Worm (Caenorhabditis elegans) whole organism, L1 larva: ENCODE data around the gene cyp-33C12.

Experiments used
- Y116A8C.19 ChIP-seq: sonication (generic microtip); optimal IDR thresholded peaks from 2 replicates; lab custom pipeline; 2016; ENCODE audit warnings: missing compliant biosample characterization, missing genetic modification characterization, borderline replicate concordance
- ceh-90 ChIP-seq: sonication (generic microtip); optimal IDR thresholded peaks from 2 replicates; lab custom pipeline; 2016; ENCODE audit warnings: missing genetic modification characterization, missing compliant biosample characterization
- fkh-4 ChIP-seq: sonication (generic microtip); optimal IDR thresholded peaks from 2 replicates; lab custom pipeline; 2016; ENCODE audit warnings: missing compliant biosample characterization, missing genetic modification characterization, borderline replicate concordance
- fkh-8 ChIP-seq: sonication (generic microtip); optimal IDR thresholded peaks from 2 replicates; lab custom pipeline; 2016; ENCODE audit warnings: mild to moderate bottlenecking, missing genetic modification characterization, missing compliant biosample characterization
- fos-1 ChIP-seq: fragments of 150-350 bp; optimal IDR thresholded peaks from 2 replicates; lab custom pipeline; 2014; ENCODE audit warnings: missing biosample characterization, missing genetic modification characterization
- mdl-1 ChIP-seq, 2 experiments: fragments of 150-350 bp; optimal IDR thresholded peaks; 2 replicates each; lab custom pipeline; 2014 to 2017; ENCODE audit warnings: missing biosample characterization in 2 of 2, missing genetic modification characterization in 2 of 2, inconsistent platforms in 1 of 2
- nhr-19 ChIP-seq: fragments of 200-800 bp; sonication (Bioruptor generic); conservative IDR thresholded peaks from 2 replicates; pipeline ENCODE4 v1.3.6; 2022; ENCODE audit warnings: missing genetic modification characterization, missing compliant biosample characterization
- nhr-237 ChIP-seq: fragments of 150-350 bp; optimal IDR thresholded peaks from 2 replicates; lab custom pipeline; 2014; ENCODE audit warnings: missing biosample characterization, missing genetic modification characterization
- nhr-76 ChIP-seq: sonication (generic microtip); optimal IDR thresholded peaks from 2 replicates; lab custom pipeline; 2017; ENCODE audit warnings: missing biosample characterization, missing genetic modification characterization
- nhr-85 ChIP-seq: sonication (generic microtip); peaks from one replicate; lab custom pipeline; 2016; ENCODE audit warnings: missing genetic modification characterization, inconsistent platforms, missing compliant biosample characterization
- pqm-1 ChIP-seq: sonication (generic microtip); optimal IDR thresholded peaks from 3 replicates; lab custom pipeline; 2017; ENCODE audit warnings: missing biosample characterization, missing genetic modification characterization
- skn-1 ChIP-seq: fragments of 150-350 bp; optimal IDR thresholded peaks from 2 replicates; lab custom pipeline; 2014; ENCODE audit warnings: missing biosample characterization, missing genetic modification characterization
- swsn-7 ChIP-seq: sonication (generic microtip); optimal IDR thresholded peaks from 2 replicates; lab custom pipeline; 2016; ENCODE audit warnings: missing genetic modification characterization, missing compliant biosample characterization

Gene cyp-33C12

ce11 chrV:2151458-2151857, 52.7 kb downstream of the cyp-33C12 start, which contains the start of gene srbc-24:
srbc-24 (plus strand) TSS chrV:2151758.
- TF ChIP-seq nhr-237 (tag; lab: Kevin White, UChicago), result no peak
- TF ChIP-seq fkh-8 (tag; lab: Kevin White, UChicago), result no peak
- TF ChIP-seq fos-1 (tag; lab: Kevin White, UChicago), result no peak
- no peak for TF ChIP-seq swsn-7 (tag; lab: Kevin White, UChicago)
- no peak for TF ChIP-seq nhr-19 (GFP tag; lab: Robert Waterston, UW)
- TF ChIP-seq Y116A8C.19, result no peak
- TF ChIP-seq pqm-1 (tag; lab: Kevin White, UChicago), result no peak
- TF ChIP-seq nhr-85 (tag; lab: Kevin White, UChicago), result no peak
- no peak for TF ChIP-seq mdl-1 (tag; optimal IDR thresholded peaks at IDR 0.05; lab: Kevin White, UChicago)
- no peak for TF ChIP-seq nhr-76
- TF ChIP-seq skn-1 (tag; lab: Kevin White, UChicago), result no peak
- no peak for TF ChIP-seq ceh-90
- TF ChIP-seq fkh-4 (tag; lab: Kevin White, UChicago), result no peak
